Worm (Caenorhabditis elegans) whole organism, L2 larva: ENCODE measurements around the gene lgc-16.
A peak's percentile ranks its signal among the peaks of the same experiment; 100 is the strongest.

Experiments
- F13H6.1 ChIP-seq: sonication (generic microtip); optimal IDR thresholded peaks from 2 replicates; lab custom pipeline; 2016; ENCODE audit warnings: missing genetic modification characterization, missing compliant biosample characterization
- Y55F3AM.14 ChIP-seq: fragments of 200-800 bp; sonication (Bioruptor generic); optimal IDR thresholded peaks from 2 replicates; lab custom pipeline; 2018; ENCODE audit warnings: mild to moderate bottlenecking, missing genetic modification characterization, missing compliant biosample characterization
- ZK546.5 ChIP-seq: sonication (generic microtip); optimal IDR thresholded peaks from 2 replicates; lab custom pipeline; 2017; ENCODE audit warnings: missing biosample characterization, missing genetic modification characterization
- alr-1 ChIP-seq: fragments of 150-350 bp; optimal IDR thresholded peaks from 2 replicates; lab custom pipeline; 2014; ENCODE audit warnings: missing biosample characterization, missing genetic modification characterization
- aly-2 ChIP-seq: fragments of 150-350 bp; optimal IDR thresholded peaks from 2 replicates; lab custom pipeline; 2014; ENCODE audit warnings: missing biosample characterization, missing genetic modification characterization
- blmp-1 ChIP-seq: sonication (generic microtip); optimal IDR thresholded peaks from 2 replicates; lab custom pipeline; 2017; ENCODE audit warnings: missing genetic modification characterization, mild to moderate bottlenecking, missing compliant biosample characterization, antibody characterized with exemption, moderate library complexity; ENCODE audit not compliant: insufficient read depth
- ceh-16 ChIP-seq: fragments of 150-350 bp; optimal IDR thresholded peaks from 2 replicates; lab custom pipeline; 2014; ENCODE audit warnings: missing biosample characterization, missing genetic modification characterization
- crh-2 ChIP-seq: sonication (generic microtip); optimal IDR thresholded peaks from 2 replicates; lab custom pipeline; 2017; ENCODE audit warnings: missing biosample characterization, missing genetic modification characterization
- dmd-4 ChIP-seq: sonication (generic microtip); optimal IDR thresholded peaks from 2 replicates; lab custom pipeline; 2017; ENCODE audit warnings: missing biosample characterization, missing genetic modification characterization
- elt-3 ChIP-seq: sonication (generic microtip); optimal IDR thresholded peaks from 2 replicates; lab custom pipeline; 2017; ENCODE audit warnings: missing biosample characterization, missing genetic modification characterization
- fos-1 ChIP-seq: fragments of 150-350 bp; optimal IDR thresholded peaks from 2 replicates; lab custom pipeline; 2014; ENCODE audit warnings: missing biosample characterization, missing genetic modification characterization
- gmeb-1 ChIP-seq: fragments of 150-350 bp; optimal IDR thresholded peaks from 2 replicates; lab custom pipeline; 2014; ENCODE audit warnings: missing biosample characterization, missing genetic modification characterization
- lin-11 ChIP-seq: fragments of 150-350 bp; sonication (generic microtip); optimal IDR thresholded peaks from 2 replicates; lab custom pipeline; 2014; ENCODE audit warnings: missing biosample characterization, missing genetic modification characterization, inconsistent platforms, mixed read lengths
- lsy-2 ChIP-seq, 2 experiments: fragments of 150-350 bp in 1 of 2; sonication (generic microtip) in 1 of 2; optimal IDR thresholded peaks; 2 replicates each; lab custom pipeline; 2014 to 2017; ENCODE audit warnings: missing biosample characterization in 2 of 2, missing genetic modification characterization in 2 of 2
- mbf-1 ChIP-seq: sonication (generic microtip); optimal IDR thresholded peaks from 2 replicates; lab custom pipeline; 2017; ENCODE audit warnings: missing biosample characterization, missing genetic modification characterization
- mdl-1 ChIP-seq, 2 experiments: fragments of 150-350 bp in 1 of 2; sonication (generic microtip) in 1 of 2; optimal IDR thresholded peaks; 2 replicates each; lab custom pipeline; 2017; ENCODE audit warnings: missing biosample characterization in 2 of 2, missing genetic modification characterization in 2 of 2
- nhr-10 ChIP-seq: sonication (generic microtip); optimal IDR thresholded peaks from 2 replicates; lab custom pipeline; 2017; ENCODE audit warnings: missing biosample characterization, missing genetic modification characterization
- nhr-11 ChIP-seq: fragments of 150-350 bp; optimal IDR thresholded peaks from 2 replicates; lab custom pipeline; 2014; ENCODE audit warnings: missing biosample characterization, missing genetic modification characterization
- nhr-12 ChIP-seq: fragments of 150-350 bp; optimal IDR thresholded peaks from 2 replicates; lab custom pipeline; 2014; ENCODE audit warnings: missing biosample characterization, missing genetic modification characterization
- nhr-129 ChIP-seq: fragments of 150-350 bp; optimal IDR thresholded peaks from 2 replicates; lab custom pipeline; 2014; ENCODE audit warnings: missing biosample characterization, missing genetic modification characterization
- nhr-21 ChIP-seq: fragments of 150-350 bp; optimal IDR thresholded peaks from 2 replicates; lab custom pipeline; 2014; ENCODE audit warnings: missing biosample characterization, missing genetic modification characterization
- nhr-237 ChIP-seq: fragments of 150-350 bp; optimal IDR thresholded peaks from 2 replicates; lab custom pipeline; 2014; ENCODE audit warnings: missing biosample characterization, missing genetic modification characterization
- nhr-25 ChIP-seq: fragments of 150-350 bp; sonication (generic microtip); optimal IDR thresholded peaks from 3 replicates; lab custom pipeline; 2014; ENCODE audit warnings: missing biosample characterization, missing genetic modification characterization
- nhr-77 ChIP-seq: fragments of 150-350 bp; optimal IDR thresholded peaks from 2 replicates; lab custom pipeline; 2014; ENCODE audit warnings: missing biosample characterization, missing genetic modification characterization
- sem-4 ChIP-seq: fragments of 150-350 bp; optimal IDR thresholded peaks from 2 replicates; lab custom pipeline; 2014; ENCODE audit warnings: missing biosample characterization, missing genetic modification reagents, missing genetic modification characterization
- skn-1 ChIP-seq: sonication (generic microtip); optimal IDR thresholded peaks from 2 replicates; lab custom pipeline; 2017; ENCODE audit warnings: missing biosample characterization, missing genetic modification characterization
- sma-9 ChIP-seq, 2 experiments: fragments of 150-350 bp in 1 of 2; sonication (generic microtip) in 1 of 2; optimal IDR thresholded peaks; 2 replicates each; lab custom pipeline; 2014 to 2016; ENCODE audit warnings: missing genetic modification characterization in 2 of 2, mild to moderate bottlenecking in 1 of 2, missing biosample characterization in 1 of 2, missing compliant biosample characterization in 1 of 2, missing genetic modification reagents in 1 of 2, moderate library complexity in 1 of 2
- snpc-4 ChIP-seq: fragments of 150-350 bp; optimal IDR thresholded peaks from 2 replicates; lab custom pipeline; 2014; ENCODE audit warnings: missing biosample characterization, missing genetic modification characterization
- unc-55 ChIP-seq: fragments of 150-350 bp; sonication (generic microtip); optimal IDR thresholded peaks from 3 replicates; lab custom pipeline; 2014; ENCODE audit warnings: missing biosample characterization, missing genetic modification reagents, missing genetic modification characterization
- zag-1 ChIP-seq: fragments of 150-350 bp; optimal IDR thresholded peaks from 2 replicates; lab custom pipeline; 2014; ENCODE audit warnings: missing biosample characterization, missing genetic modification characterization
- ztf-1 ChIP-seq: fragments of 200-800 bp; sonication (Bioruptor generic); conservative IDR thresholded peaks from 2 replicates; pipeline ENCODE4 v1.3.6; 2022; ENCODE audit warnings: missing genetic modification characterization, missing compliant biosample characterization
- ztf-4 ChIP-seq: fragments of 150-350 bp; optimal IDR thresholded peaks from 2 replicates; lab custom pipeline; 2014; ENCODE audit warnings: missing biosample characterization, missing genetic modification characterization

The lgc-16 gene

ce11 chrX:12143693-12144092, 25.3 kb downstream of the lgc-16 start, which contains the start of gene M153.5:
TSS of gene M153.5 (plus strand) at chrX:12143993.
- TF ChIP-seq unc-55 (GFP tag; lab: Kevin White, UChicago): no peak
- no peak for TF ChIP-seq Y55F3AM.14 (GFP tag; lab: Kevin White, UChicago)
- no peak for TF ChIP-seq F13H6.1 (tag; lab: Kevin White, UChicago)
- TF ChIP-seq aly-2 (tag; lab: Kevin White, UChicago): no peak
- TF ChIP-seq ztf-1 (GFP tag; lab: Robert Waterston, UW): no peak
- no peak for TF ChIP-seq nhr-21 (tag; lab: Kevin White, UChicago)
- TF ChIP-seq dmd-4 (tag; lab: Kevin White, UChicago): no peak
- TF ChIP-seq ztf-4 (tag; lab: Kevin White, UChicago): no peak
- TF ChIP-seq ZK546.5 (tag; lab: Kevin White, UChicago): no peak

ce11 chrX:12145919-12146318, 27.5 kb downstream of the lgc-16 start:
- TF ChIP-seq nhr-237 (no peak), fos-1 (tag; lab: Kevin White, UChicago) (peak; percentile 7), nhr-129 (tag; lab: Kevin White, UChicago) (no peak), nhr-10 (tag; lab: Kevin White, UChicago) (no peak), alr-1 (no peak), crh-2 (tag; lab: Kevin White, UChicago) (peak; percentile 87)
- TF ChIP-seq, all 48 proteins: peak for 2

- TF ChIP-seq crh-2 (tag; lab: Kevin White, UChicago): no peak
- peak; percentile 52 for TF ChIP-seq fos-1 (tag; lab: Kevin White, UChicago)
- peak; percentile 19 for TF ChIP-seq gmeb-1 (tag; lab: Kevin White, UChicago)
- TF ChIP-seq nhr-10 (tag; lab: Kevin White, UChicago): no peak
- peak; percentile 3 for TF ChIP-seq F13H6.1 (tag; lab: Kevin White, UChicago)
- no peak for TF ChIP-seq nhr-11 (tag; lab: Kevin White, UChicago)
- peak; percentile 54 for TF ChIP-seq sma-9 (GFP tag; optimal IDR thresholded peaks at IDR 0.05; lab: Kevin White, UChicago)
- TF ChIP-seq sma-9 (tag; optimal IDR thresholded peaks at IDR 0.05; lab: Kevin White, UChicago): no peak
These were observed 28.1 kb downstream of the lgc-16 start, which contains the start of gene pycr-1 for ce11 chrX:12146453-12147085. TSS of gene pycr-1 (plus strand) at chrX:12146832.

ce11 chrX:12149638-12150137, 31.2 kb downstream of the lgc-16 start, which contains the start of gene znf-474:
TSS of gene znf-474 (plus strand) at chrX:12149924.
- no peak for TF ChIP-seq gmeb-1 (tag; lab: Kevin White, UChicago)
- TF ChIP-seq lin-11 (tag; lab: Kevin White, UChicago): peak; percentile 15

ce11 chrX:12154055-12154898, 35.8 kb downstream of the lgc-16 start, which contains the start of gene mfsd-11:
TSS of gene mfsd-11 (minus strand) at chrX:12154105.
- TF ChIP-seq nhr-77 (tag; lab: Kevin White, UChicago): no peak
- no peak for TF ChIP-seq aly-2 (tag; lab: Kevin White, UChicago)
- peak; percentile 81 for TF ChIP-seq ceh-16 (tag; lab: Kevin White, UChicago)
- TF ChIP-seq nhr-25 (tag; lab: Kevin White, UChicago): no peak
- TF ChIP-seq zag-1 (tag; lab: Kevin White, UChicago): no peak
- TF ChIP-seq nhr-12 (tag; lab: Kevin White, UChicago): no peak
- no peak for TF ChIP-seq lsy-2 (tag; optimal IDR thresholded peaks at IDR 0.05; lab: Kevin White, UChicago)
- TF ChIP-seq fos-1 (tag; lab: Kevin White, UChicago): peak; percentile 36

ce11 chrX:12158641-12159040, 40.2 kb downstream of the lgc-16 start:
- no peak for TF ChIP-seq ceh-16 (tag; lab: Kevin White, UChicago)
- TF ChIP-seq nhr-237: no peak
- TF ChIP-seq mdl-1 (tag; optimal IDR thresholded peaks at IDR 0.05; lab: Kevin White, UChicago): no peak
- TF ChIP-seq unc-55 (GFP tag; lab: Kevin White, UChicago): peak; percentile 5
- TF ChIP-seq sma-9 (GFP tag; optimal IDR thresholded peaks at IDR 0.05; lab: Kevin White, UChicago): peak; percentile 4
- TF ChIP-seq sma-9 (tag; optimal IDR thresholded peaks at IDR 0.05; lab: Kevin White, UChicago): no peak
- no peak for TF ChIP-seq elt-3
- TF ChIP-seq mbf-1 (tag; lab: Kevin White, UChicago): no peak
- TF ChIP-seq F13H6.1 (tag; lab: Kevin White, UChicago): no peak
- no peak for TF ChIP-seq snpc-4 (tag; lab: Kevin White, UChicago)
- TF ChIP-seq nhr-77 (tag; lab: Kevin White, UChicago): no peak
- no peak for TF ChIP-seq gmeb-1 (tag; lab: Kevin White, UChicago)
- TF ChIP-seq ztf-4 (tag; lab: Kevin White, UChicago): no peak
- TF ChIP-seq sem-4: peak; percentile 4
- TF ChIP-seq skn-1: no peak
- TF ChIP-seq blmp-1 (tag; lab: Kevin White, UChicago): no peak
